Worm (Caenorhabditis elegans): ENCODE measurements around the gene Y38H6C.16.

- no peak for TF ChIP-seq elt-3 (tag; optimal IDR thresholded peaks at IDR 0.05)
- TF ChIP-seq nhr-11 (tag; optimal IDR thresholded peaks at IDR 0.05), result no peak
- TF ChIP-seq egl-27 (tag; optimal IDR thresholded peaks at IDR 0.05), result no peak
- TF ChIP-seq C34B4.2 (tag; optimal IDR thresholded peaks at IDR 0.05), result no peak
- TF ChIP-seq nhr-76 (tag; optimal IDR thresholded peaks at IDR 0.05), result no peak
- TF ChIP-seq nhr-28 (tag; optimal IDR thresholded peaks at IDR 0.05), result no peak
Measured at ce11 chrV:20558270-20558669, 19.1 kb upstream of the Y38H6C.16 start, which contains the start of gene abf-4.
